Fruit fly (Drosophila melanogaster): ENCODE measurements around the gene CG32700.

The CG32700 gene

dm6 chrX:9579918-9580521, 29.4 kb upstream of the CG32700 start, which contains the start of gene LPCAT (continued):
- peak; percentile 82 for TF ChIP-seq svp (GFP tag)
- peak; percentile 26 for TF ChIP-seq CG6808 (GFP tag; optimal IDR thresholded peaks at IDR 0.05)
- no peak for TF ChIP-seq Sox102F (GFP tag; optimal IDR thresholded peaks at IDR 0.05)
- TF ChIP-seq CG15336 (GFP tag; IDR thresholded peaks at IDR 0.05): 0 out of 2 replicates have a peak, but pooled peaks have one; percentile 41
- peak; percentile 73 for TF ChIP-seq lz (GFP tag; optimal IDR thresholded peaks at IDR 0.05)
- peak; percentile 81 for TF ChIP-seq topi (GFP tag; optimal IDR thresholded peaks at IDR 0.05)
- no peak for TF ChIP-seq CG32006 (GFP tag; optimal IDR thresholded peaks at IDR 0.05)
- peak; percentile 53 for TF ChIP-seq Hr4 (GFP tag; optimal IDR thresholded peaks at IDR 0.05)
- TF ChIP-seq CG8119 (GFP tag; IDR thresholded peaks at IDR 0.05): peak; percentile 57; the same call in 2 of the 3 replicates
- TF ChIP-seq fd59A (GFP tag; optimal IDR thresholded peaks at IDR 0.05): no peak
- TF ChIP-seq Met (GFP tag; optimal IDR thresholded peaks at IDR 0.05): peak; percentile 48
- TF ChIP-seq Sox15 (GFP tag; optimal IDR thresholded peaks at IDR 0.05): peak; percentile 48
- peak; percentile 39 for TF ChIP-seq CG3032 (tag; optimal IDR thresholded peaks at IDR 0.05)
- TF ChIP-seq Eip93F (GFP tag; optimal IDR thresholded peaks at IDR 0.05): no peak
- peak; percentile 42 for TF ChIP-seq CG8319 (GFP tag; optimal IDR thresholded peaks at IDR 0.05)
- TF ChIP-seq Ets21C (GFP tag; optimal IDR thresholded peaks at IDR 0.05): peak; percentile 41
- peak; percentile 77 for TF ChIP-seq CG31627 (GFP tag; optimal IDR thresholded peaks at IDR 0.05)
- no peak for TF ChIP-seq CG9139 (GFP tag; optimal IDR thresholded peaks at IDR 0.05)
- peak; percentile 74; the same call in 2 of the 3 replicates for TF ChIP-seq eg (GFP tag; IDR thresholded peaks at IDR 0.05)
- TF ChIP-seq vri (GFP tag; optimal IDR thresholded peaks at IDR 0.05): peak; percentile 2
- no peak for TF ChIP-seq CG4318 (GFP tag; optimal IDR thresholded peaks at IDR 0.05)
- TF ChIP-seq fd85E (GFP tag; optimal IDR thresholded peaks at IDR 0.05): no peak
- peak; percentile 92 for TF ChIP-seq Eip78C (GFP tag)

dm6 chrX:9578696-9579509, 28.3 kb upstream of the CG32700 start:
- peak; percentile 100 for TF ChIP-seq CG31627 (GFP tag; optimal IDR thresholded peaks at IDR 0.05)
- TF ChIP-seq Ets21C (GFP tag; optimal IDR thresholded peaks at IDR 0.05): peak; percentile 99
- peak; percentile 98 for TF ChIP-seq CG6808 (GFP tag; optimal IDR thresholded peaks at IDR 0.05)
- peak; percentile 99 for TF ChIP-seq CG10669 (GFP tag; optimal IDR thresholded peaks at IDR 0.05)
- peak; percentile 97 for TF ChIP-seq dsx (GFP tag; optimal IDR thresholded peaks at IDR 0.05; ENCODE audit: poor library complexity, severe bottlenecking)
- TF ChIP-seq eg (GFP tag; IDR thresholded peaks at IDR 0.05): peak; percentile 99
- TF ChIP-seq fd59A (GFP tag; optimal IDR thresholded peaks at IDR 0.05): peak; percentile 98
- peak; percentile 99 for TF ChIP-seq CG4318 (GFP tag; optimal IDR thresholded peaks at IDR 0.05)
- peak; percentile 99 for TF ChIP-seq vri (GFP tag; optimal IDR thresholded peaks at IDR 0.05)
- TF ChIP-seq CG1621 (tag; optimal IDR thresholded peaks at IDR 0.05): peak; percentile 99
- peak; percentile 100 for TF ChIP-seq pdm3 (GFP tag; optimal IDR thresholded peaks at IDR 0.05)
- peak; percentile 100 for TF ChIP-seq Met (GFP tag; optimal IDR thresholded peaks at IDR 0.05)
- peak; percentile 99 for TF ChIP-seq Eip75B (GFP tag; optimal IDR thresholded peaks at IDR 0.05)
- TF ChIP-seq CG10631 (GFP tag; optimal IDR thresholded peaks at IDR 0.05): peak; percentile 99
- peak; percentile 98 to 99 for TF ChIP-seq salr (GFP tag; optimal IDR thresholded peaks at IDR 0.05)
- peak; percentile 99 for TF ChIP-seq OdsH (GFP tag; optimal IDR thresholded peaks at IDR 0.05)
- peak; percentile 99 for TF ChIP-seq CG7368 (GFP tag; optimal IDR thresholded peaks at IDR 0.05)
- peak; percentile 96 for TF ChIP-seq fd85E (GFP tag; optimal IDR thresholded peaks at IDR 0.05)
- peak; percentile 100 for TF ChIP-seq svp (GFP tag)
- TF ChIP-seq Sox14 (GFP tag; optimal IDR thresholded peaks at IDR 0.05): peak; percentile 100
- TF ChIP-seq CG6276 (GFP tag; optimal IDR thresholded peaks at IDR 0.05): peak; percentile 98
- TF ChIP-seq CG11294 (GFP tag; IDR thresholded peaks at IDR 0.05): peak; percentile 97
- TF ChIP-seq acj6 (GFP tag; optimal IDR thresholded peaks at IDR 0.05): peak; percentile 99
- TF ChIP-seq CG6854 (GFP tag; optimal IDR thresholded peaks at IDR 0.05): peak; percentile 99
- TF ChIP-seq net (GFP tag; optimal IDR thresholded peaks at IDR 0.05): peak; percentile 99
- peak; percentile 99 for TF ChIP-seq dac (GFP tag; optimal IDR thresholded peaks at IDR 0.05)
- peak; percentile 100 for TF ChIP-seq cyc (GFP tag; optimal IDR thresholded peaks at IDR 0.05)
- peak; percentile 100 for TF ChIP-seq lz (GFP tag; optimal IDR thresholded peaks at IDR 0.05)
- peak; percentile 100 for TF ChIP-seq Eip78C (GFP tag)
- peak; percentile 76 for TF ChIP-seq fkh (GFP tag; optimal IDR thresholded peaks at IDR 0.05)
- TF ChIP-seq Eip93F (GFP tag; optimal IDR thresholded peaks at IDR 0.05): peak; percentile 99
- TF ChIP-seq CG3032 (tag; optimal IDR thresholded peaks at IDR 0.05): peak; percentile 99
- peak; percentile 98 for TF ChIP-seq spab (GFP tag; optimal IDR thresholded peaks at IDR 0.05)
- TF ChIP-seq Sox15 (GFP tag; optimal IDR thresholded peaks at IDR 0.05): peak; percentile 99
- peak; percentile 99 for TF ChIP-seq CG6792 (GFP tag; optimal IDR thresholded peaks at IDR 0.05)
- TF ChIP-seq CG34406 (GFP tag; optimal IDR thresholded peaks at IDR 0.05): peak; percentile 99
- TF ChIP-seq CG11902 (GFP tag; optimal IDR thresholded peaks at IDR 0.05): peak; percentile 99
